Fruit fly (Drosophila melanogaster): ENCODE data around the gene Amt.

Amt gene

dm6 chr3R:15293878-15294350 is 45.0 kb upstream of the Amt start:
- peak; percentile 59 for TF ChIP-seq mirr (GFP tag; optimal IDR thresholded peaks at IDR 0.05)
- TF ChIP-seq slp2 (GFP tag; optimal IDR thresholded peaks at IDR 0.05), result no peak
- 0 out of 3 replicates have a peak, but pooled peaks have one; percentile 12 for TF ChIP-seq ken (GFP tag; IDR thresholded peaks at IDR 0.05)
- no peak for TF ChIP-seq HLH3B (GFP tag; IDR thresholded peaks at IDR 0.05)
- TF ChIP-seq tgo (GFP tag; IDR thresholded peaks at IDR 0.05), result no peak
- no peak for TF ChIP-seq dimm (GFP tag; IDR thresholded peaks at IDR 0.05)
- peak; percentile 37 for TF ChIP-seq CG13894 (tag; optimal IDR thresholded peaks at IDR 0.05)
- peak; percentile 15 for TF ChIP-seq CG30403 (GFP tag; optimal IDR thresholded peaks at IDR 0.05)
- no peak for TF ChIP-seq gcm (GFP tag; optimal IDR thresholded peaks at IDR 0.05)
- TF ChIP-seq Hand (GFP tag; optimal IDR thresholded peaks at IDR 0.05), result no peak
- no peak for TF ChIP-seq Atf6 (GFP tag; IDR thresholded peaks at IDR 0.05)
- TF ChIP-seq CG15514 (GFP tag; optimal IDR thresholded peaks at IDR 0.05), result peak; percentile 73
- no peak for TF ChIP-seq gfzf (GFP tag; optimal IDR thresholded peaks at IDR 0.05)
- peak; percentile 3; the same call in 1 of the 3 replicates for TF ChIP-seq row (GFP tag; IDR thresholded peaks at IDR 0.05)
- TF ChIP-seq bbx (GFP tag; IDR thresholded peaks at IDR 0.05; ENCODE audit: partially characterized antibody), result peak; percentile 24; the same call in 1 of the 2 replicates
- 0 out of 3 replicates have a peak, but pooled peaks have one; percentile 28 for TF ChIP-seq so (GFP tag; IDR thresholded peaks at IDR 0.05)
- TF ChIP-seq CG8281 (tag; optimal IDR thresholded peaks at IDR 0.05), result peak; percentile 100
- 0 out of 4 replicates have a peak, but pooled peaks have one; percentile 4 for TF ChIP-seq chinmo (GFP tag; IDR thresholded peaks at IDR 0.05; ENCODE audit: partially characterized antibody)
- TF ChIP-seq sens (GFP tag), result peak; percentile 37
- TF ChIP-seq Pdp1 (GFP tag; optimal IDR thresholded peaks at IDR 0.05), result peak in 1 of 2 experiments; percentile 88

dm6 chr3R:15293005-15293877 is 44.3 kb upstream of the Amt start:
- no peak for TF ChIP-seq Hr78 (GFP tag; optimal IDR thresholded peaks at IDR 0.05)
- peak; percentile 53 for TF ChIP-seq D19B (GFP tag; optimal IDR thresholded peaks at IDR 0.05)
- peak; percentile 59 for TF ChIP-seq CG7839 (tag; optimal IDR thresholded peaks at IDR 0.05)
- peak; percentile 25 for TF ChIP-seq fd96Cb (tag; optimal IDR thresholded peaks at IDR 0.05)
- TF ChIP-seq crc (GFP tag; optimal IDR thresholded peaks at IDR 0.05), result peak; percentile 11
- TF ChIP-seq CG7556 (GFP tag; optimal IDR thresholded peaks at IDR 0.05), result peak; percentile 26
- TF ChIP-seq croc (GFP tag; conservative IDR thresholded peaks at IDR 0.05), result no peak
- no peak for TF ChIP-seq CG8944 (GFP tag; optimal IDR thresholded peaks at IDR 0.05)
- no peak for TF ChIP-seq CG18476 (GFP tag; optimal IDR thresholded peaks at IDR 0.05)
- peak; percentile 29 for TF ChIP-seq Sox100B (GFP tag; optimal IDR thresholded peaks at IDR 0.05)
- TF ChIP-seq Trl (optimal IDR thresholded peaks at IDR 0.05), result peak; percentile 15 to 45
- TF ChIP-seq Trl (GFP tag; optimal IDR thresholded peaks at IDR 0.05), result no peak
- TF ChIP-seq CG9817 (tag; optimal IDR thresholded peaks at IDR 0.05), result peak; percentile 5
- TF ChIP-seq crol (GFP tag; IDR thresholded peaks at IDR 0.05), result peak; percentile 11; the same call in 1 of the 2 replicates
- TF ChIP-seq CG11085 (GFP tag; IDR thresholded peaks at IDR 0.05), result no peak
- TF ChIP-seq vfl (GFP tag; optimal IDR thresholded peaks at IDR 0.05), result peak; percentile 18
- peak in 1 of 2 experiments; percentile 28 for TF ChIP-seq chif (GFP tag; optimal IDR thresholded peaks at IDR 0.05)
- peak; percentile 44 for TF ChIP-seq sqz (GFP tag; optimal IDR thresholded peaks at IDR 0.05)
- peak; percentile 1 for TF ChIP-seq CG15269 (tag; optimal IDR thresholded peaks at IDR 0.05)
- no peak for TF ChIP-seq Aef1 (GFP tag; IDR thresholded peaks at IDR 0.05)
- no peak for TF ChIP-seq dm (GFP tag; optimal IDR thresholded peaks at IDR 0.05)
- TF ChIP-seq Stat92E (GFP tag; optimal IDR thresholded peaks at IDR 0.05), result peak in 2 of 3 experiments; percentile 8 to 11
- peak in 1 of 2 experiments; percentile 1 for TF ChIP-seq dpn (GFP tag; optimal IDR thresholded peaks at IDR 0.05)
- TF ChIP-seq zfh2 (GFP tag; optimal IDR thresholded peaks at IDR 0.05), result peak; percentile 32
- TF ChIP-seq Myb (GFP tag; optimal IDR thresholded peaks at IDR 0.05), result peak; percentile 7
- peak; percentile 8 for TF ChIP-seq caup (GFP tag; optimal IDR thresholded peaks at IDR 0.05; ENCODE audit: severe bottlenecking)
- no peak for TF ChIP-seq otp (GFP tag; IDR thresholded peaks at IDR 0.05)
- peak; percentile 7 for TF ChIP-seq HHEX (GFP tag; optimal IDR thresholded peaks at IDR 0.05)

All from whole organism, embryonic.